Worm (Caenorhabditis elegans): ENCODE measurements around the gene puf-5.

Gene puf-5

ce11 chrII:8570977-8571376 is 4.4 kb upstream of the puf-5 start, which contains the start of gene bcs-1:
Gene bcs-1, plus strand, starts transcription at chrII:8571085.
- TF ChIP-seq egl-27 (tag; optimal IDR thresholded peaks at IDR 0.05) = no peak
- TF ChIP-seq lin-11 (tag; optimal IDR thresholded peaks at IDR 0.05) = no peak
- TF ChIP-seq dmd-4 (tag; optimal IDR thresholded peaks at IDR 0.05) = no peak
- no peak for TF ChIP-seq nhr-25 (tag; optimal IDR thresholded peaks at IDR 0.05)
- no peak for TF ChIP-seq lin-39 (tag; optimal IDR thresholded peaks at IDR 0.05)
- TF ChIP-seq unc-55 (GFP tag; optimal IDR thresholded peaks at IDR 0.05) = no peak
- TF ChIP-seq ZK546.5 (tag; optimal IDR thresholded peaks at IDR 0.05) = no peak
- no peak for TF ChIP-seq nhr-10 (tag; optimal IDR thresholded peaks at IDR 0.05)
- no peak for TF ChIP-seq sma-3 (GFP tag; optimal IDR thresholded peaks at IDR 0.05)
- no peak for TF ChIP-seq nhr-21 (tag; optimal IDR thresholded peaks at IDR 0.05)
- TF ChIP-seq elt-3 (tag; optimal IDR thresholded peaks at IDR 0.05) = no peak

ce11 chrII:8573044-8573443 is 2.3 kb upstream of the puf-5 start, which contains the start of gene F54C9.7:
Gene F54C9.7, plus strand, starts transcription at chrII:8573344.
- TF ChIP-seq ceh-82 (tag; optimal IDR thresholded peaks at IDR 0.05) (no peak), crh-2 (tag; optimal IDR thresholded peaks at IDR 0.05) (no peak), R02D3.7 (tag; optimal IDR thresholded peaks at IDR 0.05) (no peak), lin-39 (tag; optimal IDR thresholded peaks at IDR 0.05) (no peak), unc-55 (GFP tag; optimal IDR thresholded peaks at IDR 0.05) (peak; percentile 26)

- TF ChIP-seq ZK546.5 (tag; optimal IDR thresholded peaks at IDR 0.05) (no peak), nhr-25 (tag; optimal IDR thresholded peaks at IDR 0.05) (peak; percentile 79), crh-2 (tag; optimal IDR thresholded peaks at IDR 0.05) (peak; percentile 42), lsy-2 (tag; optimal IDR thresholded peaks at IDR 0.05) (peak in 1 of 2 experiments; percentile 60), gmeb-1 (tag; optimal IDR thresholded peaks at IDR 0.05) (peak; percentile 64), unc-55 (GFP tag; optimal IDR thresholded peaks at IDR 0.05) (peak; percentile 45), sma-3 (GFP tag; optimal IDR thresholded peaks at IDR 0.05) (no peak), C34F6.9 (tag; optimal IDR thresholded peaks at IDR 0.05) (peak; percentile 66), mbf-1 (tag; optimal IDR thresholded peaks at IDR 0.05) (no peak)
Measured at ce11 chrII:8577509-8578099, 2.3 kb downstream of the puf-5 start, which contains the start of gene F54C9.9. Gene F54C9.9, plus strand, starts transcription at chrII:8578049.

ce11 chrII:8581700-8582099 is 6.4 kb downstream of the puf-5 start, which contains the start of gene arl-1:
Gene arl-1, plus strand, starts transcription at chrII:8582000.
- no peak for TF ChIP-seq nhr-10 (tag; optimal IDR thresholded peaks at IDR 0.05)
- no peak for TF ChIP-seq nhr-6 (tag; optimal IDR thresholded peaks at IDR 0.05)
- no peak for TF ChIP-seq ZK546.5 (tag; optimal IDR thresholded peaks at IDR 0.05)
- TF ChIP-seq unc-55 (GFP tag; optimal IDR thresholded peaks at IDR 0.05) = no peak
- no peak for TF ChIP-seq blmp-1 (tag; optimal IDR thresholded peaks at IDR 0.05; ENCODE audit: insufficient read depth)
- no peak for TF ChIP-seq sem-4 (tag; optimal IDR thresholded peaks at IDR 0.05)
- TF ChIP-seq nhr-23 (tag; optimal IDR thresholded peaks at IDR 0.05) = no peak
- TF ChIP-seq nhr-25 (tag; optimal IDR thresholded peaks at IDR 0.05) = no peak
- TF ChIP-seq Y55F3AM.14 (GFP tag; optimal IDR thresholded peaks at IDR 0.05) = no peak
- no peak for TF ChIP-seq unc-62 (GFP tag; optimal IDR thresholded peaks at IDR 0.05)

ce11 chrII:8583035-8583434 is 7.7 kb downstream of the puf-5 start:
- TF ChIP-seq nhr-25 (tag; optimal IDR thresholded peaks at IDR 0.05) = no peak
- no peak for TF ChIP-seq skn-1 (tag; optimal IDR thresholded peaks at IDR 0.05)
- TF ChIP-seq mbf-1 (tag; optimal IDR thresholded peaks at IDR 0.05) = no peak
- no peak for TF ChIP-seq R02D3.7 (tag; optimal IDR thresholded peaks at IDR 0.05)
- TF ChIP-seq ZK546.5 (tag; optimal IDR thresholded peaks at IDR 0.05) = no peak
- TF ChIP-seq blmp-1 (tag; optimal IDR thresholded peaks at IDR 0.05; ENCODE audit: insufficient read depth) = no peak
- TF ChIP-seq dmd-4 (tag; optimal IDR thresholded peaks at IDR 0.05) = no peak
- no peak for TF ChIP-seq unc-55 (GFP tag; optimal IDR thresholded peaks at IDR 0.05)
- TF ChIP-seq unc-62 (GFP tag; optimal IDR thresholded peaks at IDR 0.05) = no peak
- TF ChIP-seq nhr-11 (tag; optimal IDR thresholded peaks at IDR 0.05) = no peak
- no peak for TF ChIP-seq unc-39 (tag; optimal IDR thresholded peaks at IDR 0.05)
- TF ChIP-seq nhr-237 (tag; optimal IDR thresholded peaks at IDR 0.05) = no peak
- TF ChIP-seq aly-2 (tag; optimal IDR thresholded peaks at IDR 0.05) = no peak
- no peak for TF ChIP-seq ztf-4 (tag; optimal IDR thresholded peaks at IDR 0.05)
- no peak for TF ChIP-seq lin-11 (tag; optimal IDR thresholded peaks at IDR 0.05)
- no peak for TF ChIP-seq mdl-1 (tag; optimal IDR thresholded peaks at IDR 0.05)
- TF ChIP-seq elt-3 (tag; optimal IDR thresholded peaks at IDR 0.05) = no peak
